Worm (Caenorhabditis elegans) whole organism, mixed stage, embryonic: ENCODE data around the gene Y51A2B.5.
"Not testable (repeated sequence)": the region's sequence is repeated elsewhere in the genome, so short reads cannot be mapped to it uniquely, and the experiment has no call there.

Experiments used
- M03D4.4 ChIP-seq: sonication (generic microtip); optimal IDR thresholded peaks from 2 replicates; lab custom pipeline; 2017; ENCODE audit warnings: mild to moderate bottlenecking, missing genetic modification characterization, missing compliant biosample characterization
- bed-3 ChIP-seq: fragments of 200-800 bp; sonication (Bioruptor generic); optimal IDR thresholded peaks from 3 replicates; lab custom pipeline; 2018; ENCODE audit warnings: mild to moderate bottlenecking, missing genetic modification characterization, moderate library complexity, missing compliant biosample characterization
- blmp-1 ChIP-seq: fragments of 150-350 bp; optimal IDR thresholded peaks from 2 replicates; lab custom pipeline; 2014; ENCODE audit warnings: missing biosample characterization, missing genetic modification characterization
- ceh-39 ChIP-seq: fragments of 150-350 bp; optimal IDR thresholded peaks from 2 replicates; lab custom pipeline; 2014; ENCODE audit warnings: missing biosample characterization, missing genetic modification characterization
- ceh-83 ChIP-seq: fragments of 200-800 bp; sonication (Bioruptor generic); optimal IDR thresholded peaks from 2 replicates; lab custom pipeline; 2018; ENCODE audit warnings: mild to moderate bottlenecking, missing genetic modification characterization, missing compliant biosample characterization
- ces-1 ChIP-seq: fragments of 150-350 bp; optimal IDR thresholded peaks from 2 replicates; lab custom pipeline; 2014; ENCODE audit warnings: missing biosample characterization, missing genetic modification reagents, missing genetic modification characterization
- cnd-1 ChIP-seq: fragments of 200-800 bp; sonication (Bioruptor generic); optimal IDR thresholded peaks from 2 replicates; lab custom pipeline; 2018; ENCODE audit warnings: mild to moderate bottlenecking, missing genetic modification characterization, missing compliant biosample characterization
- drap-1 ChIP-seq: fragments of 200-800 bp; sonication (Bioruptor generic); optimal IDR thresholded peaks from 3 replicates; lab custom pipeline; 2018; ENCODE audit warnings: mild to moderate bottlenecking, missing genetic modification characterization, missing compliant biosample characterization
- elt-1 ChIP-seq: sonication (generic microtip); optimal IDR thresholded peaks from 2 replicates; lab custom pipeline; 2017; ENCODE audit warnings: missing genetic modification characterization, mild to moderate bottlenecking, missing compliant biosample characterization, antibody characterized with exemption, moderate library complexity, borderline replicate concordance; ENCODE audit not compliant: insufficient read depth
- elt-3 ChIP-seq: fragments of 150-350 bp; optimal IDR thresholded peaks from 2 replicates; lab custom pipeline; 2014; ENCODE audit warnings: missing biosample characterization, missing genetic modification characterization
- flh-1 ChIP-seq: fragments of 200-800 bp; sonication (Bioruptor generic); optimal IDR thresholded peaks from 2 replicates; lab custom pipeline; 2018; ENCODE audit warnings: mild to moderate bottlenecking, missing genetic modification characterization, moderate library complexity, missing compliant biosample characterization
- ham-2 ChIP-seq: fragments of 200-800 bp; sonication (Bioruptor generic); optimal IDR thresholded peaks from 2 replicates; lab custom pipeline; 2018; ENCODE audit warnings: mild to moderate bottlenecking, missing genetic modification characterization, missing compliant biosample characterization
- hlh-1 ChIP-seq: fragments of 150-350 bp; optimal IDR thresholded peaks from 2 replicates; lab custom pipeline; 2014; ENCODE audit warnings: missing biosample characterization, missing genetic modification reagents, missing genetic modification characterization
- lin-13 ChIP-seq: fragments of 150-350 bp; optimal IDR thresholded peaks from 2 replicates; lab custom pipeline; 2014; ENCODE audit warnings: missing biosample characterization, missing genetic modification characterization
- lin-32 ChIP-seq: fragments of 200-800 bp; sonication (Bioruptor generic); optimal IDR thresholded peaks from 2 replicates; lab custom pipeline; 2018; ENCODE audit warnings: mild to moderate bottlenecking, missing genetic modification characterization, missing compliant biosample characterization
- lsy-2 ChIP-seq: fragments of 150-350 bp; optimal IDR thresholded peaks from 2 replicates; lab custom pipeline; 2014; ENCODE audit warnings: missing biosample characterization, missing genetic modification characterization
- mab-5 ChIP-seq: fragments of 150-350 bp; optimal IDR thresholded peaks from 2 replicates; lab custom pipeline; 2014; ENCODE audit warnings: missing biosample characterization, missing genetic modification characterization
- mep-1 ChIP-seq: fragments of 150-350 bp; optimal IDR thresholded peaks from 2 replicates; lab custom pipeline; 2017; ENCODE audit warnings: missing biosample characterization, missing genetic modification reagents, missing genetic modification characterization, inconsistent platforms
- nhr-12 ChIP-seq: fragments of 150-350 bp; optimal IDR thresholded peaks from 2 replicates; lab custom pipeline; 2014; ENCODE audit warnings: missing biosample characterization, missing genetic modification characterization
- nhr-2 ChIP-seq: fragments of 150-350 bp; optimal IDR thresholded peaks from 2 replicates; lab custom pipeline; 2014; ENCODE audit warnings: missing biosample characterization, missing genetic modification characterization
- nhr-237 ChIP-seq: fragments of 150-350 bp; optimal IDR thresholded peaks from 2 replicates; lab custom pipeline; 2014; ENCODE audit warnings: missing biosample characterization, missing genetic modification characterization
- nhr-28 ChIP-seq: fragments of 150-350 bp; optimal IDR thresholded peaks from 2 replicates; lab custom pipeline; 2014; ENCODE audit warnings: missing biosample characterization, missing genetic modification characterization
- pha-4 ChIP-seq: fragments of 150-350 bp; optimal IDR thresholded peaks from 2 replicates; lab custom pipeline; 2018; ENCODE audit warnings: missing biosample characterization, missing genetic modification reagents, missing genetic modification characterization
- sem-2 ChIP-seq: fragments of 200-800 bp; sonication (Bioruptor generic); optimal IDR thresholded peaks from 2 replicates; lab custom pipeline; 2018; ENCODE audit warnings: mild to moderate bottlenecking, missing genetic modification characterization, missing compliant biosample characterization
- snpc-4 ChIP-seq: fragments of 150-350 bp; optimal IDR thresholded peaks from 2 replicates; lab custom pipeline; 2014; ENCODE audit warnings: missing biosample characterization, missing genetic modification characterization
- tbx-8 ChIP-seq: fragments of 200-800 bp; sonication (Bioruptor generic); optimal IDR thresholded peaks from 2 replicates; lab custom pipeline; 2018; ENCODE audit warnings: mild to moderate bottlenecking, missing genetic modification characterization, moderate library complexity, missing compliant biosample characterization
- unc-120 ChIP-seq: sonication (generic microtip); optimal IDR thresholded peaks from 2 replicates; lab custom pipeline; 2017; ENCODE audit warnings: missing genetic modification characterization, missing compliant biosample characterization; ENCODE audit not compliant: poor library complexity, severe bottlenecking
- unc-39 ChIP-seq: fragments of 150-350 bp; optimal IDR thresholded peaks from 2 replicates; lab custom pipeline; 2014; ENCODE audit warnings: missing biosample characterization, missing genetic modification characterization
- unc-62 ChIP-seq: fragments of 150-350 bp; optimal IDR thresholded peaks from 2 replicates; lab custom pipeline; 2014; ENCODE audit warnings: missing biosample characterization, missing genetic modification reagents, missing genetic modification characterization
- zip-8 ChIP-seq: fragments of 150-350 bp; optimal IDR thresholded peaks from 2 replicates; lab custom pipeline; 2014; ENCODE audit warnings: missing biosample characterization, missing genetic modification characterization
- ztf-11 ChIP-seq: fragments of 150-350 bp; optimal IDR thresholded peaks from 2 replicates; lab custom pipeline; 2014; ENCODE audit warnings: missing biosample characterization, missing genetic modification characterization

Gene Y51A2B.5

DNA sequence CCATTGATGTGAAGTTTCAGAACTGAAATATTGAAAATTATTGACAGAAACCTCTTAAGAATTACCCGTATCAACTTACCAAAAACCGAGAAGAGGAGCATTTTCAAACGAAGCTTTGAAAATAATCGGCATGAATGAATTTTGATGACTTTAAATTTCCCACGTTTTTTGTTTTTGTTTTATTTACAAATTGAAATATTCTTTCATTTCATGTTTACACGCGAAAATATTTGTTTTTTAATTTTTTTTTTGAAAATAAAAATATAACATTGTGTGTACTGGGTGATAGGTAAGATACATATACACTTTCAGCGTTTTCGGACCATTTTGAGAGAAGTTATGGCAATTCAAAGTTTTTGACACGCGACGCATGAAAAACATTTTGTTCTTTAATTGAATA, 6.6 kb downstream of the Y51A2B.5 start, which contains the start of gene Y51A2B.9:
Y51A2B.9 (minus strand) TSS at position 101 of the 400 bp plus-strand sequence.
- TF ChIP-seq lin-13 (tag; lab: Kevin White, UChicago): no peak

- no peak for TF ChIP-seq ces-1 (GFP tag; lab: Kevin White, UChicago)
- TF ChIP-seq lin-32 (GFP tag; lab: Kevin White, UChicago): no peak
- no peak for TF ChIP-seq flh-1 (GFP tag; lab: Kevin White, UChicago)
- no peak for TF ChIP-seq drap-1
- no peak for TF ChIP-seq elt-3
- TF ChIP-seq nhr-28 (tag; lab: Kevin White, UChicago): no peak
- TF ChIP-seq mab-5 (tag; lab: Kevin White, UChicago): no peak
- TF ChIP-seq nhr-237 (tag; lab: Kevin White, UChicago): no peak
- TF ChIP-seq mep-1 (tag; lab: Kevin White, UChicago): no peak
- TF ChIP-seq pha-4 (tag; lab: Kevin White, UChicago): no peak
- no peak for TF ChIP-seq zip-8
- no peak for TF ChIP-seq unc-120
- TF ChIP-seq ceh-39 (tag; lab: Kevin White, UChicago): no peak
- no peak for TF ChIP-seq blmp-1 (tag; lab: Kevin White, UChicago)
- TF ChIP-seq nhr-2 (tag; lab: Kevin White, UChicago): no peak
- TF ChIP-seq ztf-11 (tag; lab: Kevin White, UChicago): no peak
- no peak for TF ChIP-seq nhr-12 (tag; lab: Kevin White, UChicago)
- no peak for TF ChIP-seq M03D4.4 (tag; lab: Kevin White, UChicago)
Measured at ce11 chrV:18397814-18398213, 8.7 kb downstream of the Y51A2B.5 start, which contains the start of gene Y51A2B.16. Gene Y51A2B.16 (minus strand): TSS chrV:18397914.

DNA sequence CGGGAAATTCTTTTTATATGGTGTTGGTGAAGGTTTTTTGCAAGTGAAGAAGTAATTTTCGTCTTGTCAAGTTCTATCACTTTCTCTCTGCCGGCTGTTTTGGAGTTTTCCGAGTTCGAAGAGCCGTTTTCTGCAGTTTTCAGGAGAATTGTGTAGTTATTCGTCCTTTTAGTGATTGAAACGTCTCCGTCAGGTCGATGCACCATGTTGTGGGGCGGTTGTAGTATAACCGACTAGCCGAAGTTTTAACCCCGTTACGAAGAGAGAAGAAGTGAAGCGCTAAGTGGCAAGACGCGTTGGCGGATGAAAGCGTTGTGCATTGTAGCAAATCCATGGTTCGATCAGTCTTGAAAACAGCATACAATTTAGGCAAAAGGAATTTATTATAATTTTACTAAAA, 13.7 kb downstream of the Y51A2B.5 start:
- TF ChIP-seq snpc-4 (tag; lab: Kevin White, UChicago) (no peak), unc-39 (tag; lab: Kevin White, UChicago) (no peak), elt-1 (tag; lab: Kevin White, UChicago) (no peak), cnd-1 (no peak), ceh-83 (GFP tag; lab: Kevin White, UChicago) (no peak)

DNA sequence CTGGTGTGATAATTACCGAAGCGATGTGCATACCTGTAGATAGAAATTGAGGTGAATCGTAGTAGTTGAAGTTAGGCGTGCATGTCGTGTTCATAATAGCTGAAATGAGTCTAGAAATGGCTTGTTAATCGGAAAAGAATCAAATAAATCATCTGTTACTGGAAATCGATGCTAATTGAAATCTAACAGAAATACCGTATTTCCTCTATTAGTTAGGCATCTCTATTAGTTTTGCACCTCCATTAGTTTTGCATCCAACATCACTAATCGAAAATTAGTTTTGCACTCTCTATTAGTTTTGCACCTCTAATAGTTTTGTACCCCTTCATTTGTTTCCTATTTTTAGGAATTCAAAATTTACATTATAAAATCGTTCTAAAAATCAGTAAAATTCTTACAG, 15.7 kb downstream of the Y51A2B.5 start, which contains the start of gene srh-209:
srh-209 (minus strand) TSS at position 101 of the 400 bp plus-strand sequence.
- TF ChIP-seq unc-39 (tag; lab: Kevin White, UChicago); blmp-1 (tag; lab: Kevin White, UChicago); zip-8: not testable (repeated sequence)

DNA sequence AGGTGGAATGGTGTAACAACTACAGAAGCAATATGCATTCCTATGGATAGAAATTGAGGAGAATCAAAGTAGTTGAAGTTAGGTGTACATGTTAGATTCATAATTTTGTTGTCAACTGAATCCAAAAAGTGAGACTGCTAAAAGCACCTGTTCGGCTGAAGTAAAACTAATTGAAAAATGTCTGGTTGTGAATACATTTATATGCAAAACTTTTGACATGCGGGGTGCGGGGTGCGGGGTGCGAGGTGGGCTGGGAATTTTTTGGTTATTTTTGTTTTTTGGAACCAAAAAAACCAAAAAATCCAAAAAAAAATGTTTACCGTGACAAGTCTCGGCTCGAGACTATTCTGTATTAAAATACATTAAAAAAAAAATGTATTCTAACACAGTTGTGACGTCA, 21.1 kb downstream of the Y51A2B.5 start, which contains the start of gene srh-207:
srh-207 (minus strand) TSS at position 101 of the 400 bp plus-strand sequence.
- TF ChIP-seq nhr-2 (tag; lab: Kevin White, UChicago): no peak
- TF ChIP-seq mab-5 (tag; lab: Kevin White, UChicago): no peak
- no peak for TF ChIP-seq tbx-8 (GFP tag; lab: Kevin White, UChicago)
- TF ChIP-seq nhr-12 (tag; lab: Kevin White, UChicago): no peak
- TF ChIP-seq elt-1 (tag; lab: Kevin White, UChicago): no peak
- TF ChIP-seq ceh-39 (tag; lab: Kevin White, UChicago): no peak
- no peak for TF ChIP-seq ham-2
- TF ChIP-seq flh-1 (GFP tag; lab: Kevin White, UChicago): no peak
- no peak for TF ChIP-seq pha-4 (tag; lab: Kevin White, UChicago)
- TF ChIP-seq blmp-1 (tag; lab: Kevin White, UChicago): no peak
- TF ChIP-seq elt-3: no peak
- no peak for TF ChIP-seq lsy-2 (tag; lab: Kevin White, UChicago)
- TF ChIP-seq hlh-1: no peak
- TF ChIP-seq drap-1: no peak
- no peak for TF ChIP-seq sem-2 (GFP tag; lab: Kevin White, UChicago)

- TF ChIP-seq ces-1 (GFP tag; lab: Kevin White, UChicago) (no peak), elt-3 (no peak), tbx-8 (GFP tag; lab: Kevin White, UChicago) (no peak), elt-1 (tag; lab: Kevin White, UChicago) (no peak), bed-3 (GFP tag; lab: Kevin White, UChicago) (no peak), ceh-83 (GFP tag; lab: Kevin White, UChicago) (no peak), unc-62 (GFP tag; lab: Kevin White, UChicago) (no peak), ceh-39 (tag; lab: Kevin White, UChicago) (no peak), drap-1 (no peak)
Measured at ce11 chrV:18412351-18412750, 23.3 kb downstream of the Y51A2B.5 start.
